Worm (Caenorhabditis elegans) whole organism, L4 larva: ENCODE data around the gene cng-1.
A peak's percentile ranks its signal among the peaks of the same experiment; 100 is the strongest.

ENCODE experiments used
- F44E2.7 ChIP-seq: fragments of 200-800 bp; sonication (Bioruptor generic); IDR thresholded peaks from 2 replicates; pipeline ENCODE4 v2.1.2; 2022; ENCODE audit warnings: missing genetic modification characterization, missing compliant biosample characterization
- R02D3.7 ChIP-seq: fragments of 150-350 bp; sonication (generic microtip); optimal IDR thresholded peaks from 3 replicates; lab custom pipeline; 2014; ENCODE audit warnings: missing biosample characterization, missing genetic modification characterization
- Y48G9A.11 ChIP-seq: fragments of 200-800 bp; sonication (Bioruptor generic); IDR thresholded peaks from 2 replicates; pipeline ENCODE4 v1.3.6; 2022; ENCODE audit warnings: missing genetic modification reagents, missing genetic modification characterization, missing compliant biosample characterization
- Y5F2A.4 ChIP-seq: fragments of 200-800 bp; sonication (Bioruptor generic); optimal IDR thresholded peaks from 2 replicates; lab custom pipeline; 2018; ENCODE audit warnings: mild to moderate bottlenecking, missing genetic modification characterization, missing compliant biosample characterization
- Y75B8A.6 ChIP-seq: fragments of 200-800 bp; sonication (Bioruptor generic); IDR thresholded peaks from 2 replicates; pipeline ENCODE4 v1.3.6; 2022; ENCODE audit warnings: missing genetic modification reagents, missing genetic modification characterization, missing compliant biosample characterization
- ZK337.2 ChIP-seq: fragments of 200-800 bp; sonication (Bioruptor generic); IDR thresholded peaks from 2 replicates; pipeline ENCODE4 v1.3.6; 2022; ENCODE audit warnings: missing genetic modification reagents, missing genetic modification characterization, missing compliant biosample characterization
- aha-1 ChIP-seq: fragments of 150-350 bp; peaks from one replicate; lab custom pipeline; 2014; ENCODE audit warnings: missing biosample characterization, missing genetic modification characterization
- aly-2 ChIP-seq: sonication (generic microtip); optimal IDR thresholded peaks from 2 replicates; lab custom pipeline; 2018; ENCODE audit warnings: missing biosample characterization, missing genetic modification characterization
- ama-1 ChIP-seq: fragments of 150-350 bp; optimal IDR thresholded peaks from 2 replicates; lab custom pipeline; 2014; ENCODE audit warnings: inconsistent platforms, mixed read lengths
- ceh-44 ChIP-seq: fragments of 200-800 bp; sonication (Bioruptor generic); IDR thresholded peaks from 2 replicates; pipeline ENCODE4 v1.3.6; 2022; ENCODE audit warnings: missing genetic modification reagents, missing genetic modification characterization, missing compliant biosample characterization
- ceh-82 ChIP-seq: sonication (generic microtip); optimal IDR thresholded peaks from 2 replicates; lab custom pipeline; 2017; ENCODE audit warnings: missing biosample characterization, missing genetic modification characterization
- dmd-6 ChIP-seq: fragments of 200-800 bp; sonication (Bioruptor generic); IDR thresholded peaks from 2 replicates; pipeline ENCODE4 v1.3.6; 2022; ENCODE audit warnings: missing genetic modification reagents, missing genetic modification characterization, missing compliant biosample characterization
- dmd-9 ChIP-seq: fragments of 200-800 bp; sonication (Bioruptor generic); IDR thresholded peaks from 2 replicates; pipeline ENCODE4 v1.3.6; 2022; ENCODE audit warnings: missing genetic modification reagents, missing genetic modification characterization, missing compliant biosample characterization
- dpl-1 ChIP-seq: fragments of 150-350 bp; optimal IDR thresholded peaks from 2 replicates; lab custom pipeline; 2014; ENCODE audit warnings: missing biosample characterization, missing genetic modification reagents, missing genetic modification characterization
- duxl-1 ChIP-seq: sonication (generic microtip); optimal IDR thresholded peaks from 2 replicates; lab custom pipeline; 2016; ENCODE audit warnings: mild to moderate bottlenecking, missing genetic modification characterization, moderate library complexity, missing compliant biosample characterization; ENCODE audit not compliant: poor library complexity
- dve-1 ChIP-seq: sonication (generic microtip); optimal IDR thresholded peaks from 2 replicates; lab custom pipeline; 2017; ENCODE audit warnings: antibody characterized with exemption, mild to moderate bottlenecking, missing genetic modification characterization, missing compliant biosample characterization; ENCODE audit not compliant: insufficient read depth
- egl-27 ChIP-seq: sonication (generic microtip); optimal IDR thresholded peaks from 3 replicates; lab custom pipeline; 2017; ENCODE audit warnings: missing biosample characterization, missing genetic modification reagents, missing genetic modification characterization
- fkh-10 ChIP-seq: fragments of 150-350 bp; optimal IDR thresholded peaks from 2 replicates; lab custom pipeline; 2014; ENCODE audit warnings: missing biosample characterization, missing genetic modification reagents, missing genetic modification characterization
- fos-1 ChIP-seq: fragments of 150-350 bp; optimal IDR thresholded peaks from 2 replicates; lab custom pipeline; 2014; ENCODE audit warnings: missing biosample characterization, missing genetic modification characterization
- hlh-30 ChIP-seq: sonication (generic microtip); optimal IDR thresholded peaks from 2 replicates; lab custom pipeline; 2017; ENCODE audit warnings: antibody characterized with exemption, mild to moderate bottlenecking, missing genetic modification characterization, missing compliant biosample characterization; ENCODE audit not compliant: insufficient read depth
- hmg-1.1 ChIP-seq: fragments of 200-800 bp; sonication (Bioruptor generic); IDR thresholded peaks from 2 replicates; pipeline ENCODE4 v1.3.6; 2022; ENCODE audit warnings: missing genetic modification reagents, missing genetic modification characterization, missing compliant biosample characterization
- jun-1 ChIP-seq: fragments of 150-350 bp; optimal IDR thresholded peaks from 2 replicates; lab custom pipeline; 2014; ENCODE audit warnings: missing biosample characterization, missing genetic modification reagents, missing genetic modification characterization
- lin-13 ChIP-seq: fragments of 150-350 bp; optimal IDR thresholded peaks from 2 replicates; lab custom pipeline; 2014; ENCODE audit warnings: missing biosample characterization, missing genetic modification reagents, missing genetic modification characterization
- lin-29 ChIP-seq: fragments of 200-800 bp; sonication (Bioruptor generic); IDR thresholded peaks from 2 replicates; pipeline ENCODE4 v1.3.6; 2022; ENCODE audit warnings: missing genetic modification reagents, missing genetic modification characterization, missing compliant biosample characterization
- lin-38 ChIP-seq: fragments of 200-800 bp; sonication (Bioruptor generic); IDR thresholded peaks from 2 replicates; pipeline ENCODE4 v1.3.6; 2022; ENCODE audit warnings: missing genetic modification reagents, missing genetic modification characterization, missing compliant biosample characterization
- lin-39 ChIP-seq: fragments of 150-350 bp; optimal IDR thresholded peaks from 2 replicates; lab custom pipeline; 2014; ENCODE audit warnings: missing biosample characterization, missing genetic modification reagents, missing genetic modification characterization
- lsy-2 ChIP-seq, 2 experiments: fragments of 150-350 bp in 1 of 2; sonication (generic microtip) in 1 of 2; optimal IDR thresholded peaks; 2 replicates each; lab custom pipeline; 2014 to 2017; ENCODE audit warnings: missing biosample characterization in 2 of 2, missing genetic modification characterization in 2 of 2
- mdt-29 ChIP-seq: fragments of 200-800 bp; sonication (Bioruptor generic); IDR thresholded peaks from 2 replicates; pipeline ENCODE4 v1.3.6; 2022; ENCODE audit warnings: missing genetic modification reagents, missing genetic modification characterization, missing compliant biosample characterization
- mep-1 ChIP-seq: fragments of 150-350 bp; sonication (generic microtip); optimal IDR thresholded peaks from 3 replicates; lab custom pipeline; 2014; ENCODE audit warnings: missing biosample characterization, missing genetic modification characterization
- mes-2 ChIP-seq: sonication (generic microtip); optimal IDR thresholded peaks from 2 replicates; lab custom pipeline; 2016; ENCODE audit warnings: missing genotype, mild to moderate bottlenecking, missing genetic modification characterization, missing compliant biosample characterization; ENCODE audit not compliant: poor library complexity, severe bottlenecking
- mxl-2 ChIP-seq: fragments of 200-800 bp; sonication (Bioruptor generic); conservative IDR thresholded peaks from 2 replicates; pipeline ENCODE4 v1.3.6; 2022; ENCODE audit warnings: missing genetic modification reagents, missing genetic modification characterization, missing compliant biosample characterization
- mxl-3 ChIP-seq: fragments of 200-800 bp; sonication (Bioruptor generic); optimal IDR thresholded peaks from 2 replicates; lab custom pipeline; 2018; ENCODE audit warnings: mild to moderate bottlenecking, missing genetic modification characterization, missing compliant biosample characterization
- nhr-237 ChIP-seq: sonication (generic microtip); optimal IDR thresholded peaks from 2 replicates; lab custom pipeline; 2017; ENCODE audit warnings: missing biosample characterization, missing genetic modification characterization
- nhr-28 ChIP-seq: fragments of 150-350 bp; optimal IDR thresholded peaks from 2 replicates; lab custom pipeline; 2014; ENCODE audit warnings: missing biosample characterization, missing genetic modification characterization
- nhr-41 ChIP-seq: fragments of 200-800 bp; sonication (Bioruptor generic); IDR thresholded peaks from 2 replicates; pipeline ENCODE4 v1.3.6; 2022; ENCODE audit warnings: missing genetic modification reagents, missing genetic modification characterization, missing compliant biosample characterization
- nhr-6 ChIP-seq: fragments of 150-350 bp; optimal IDR thresholded peaks from 2 replicates; lab custom pipeline; 2014; ENCODE audit warnings: missing biosample characterization, missing genetic modification characterization
- nhr-76 ChIP-seq: fragments of 150-350 bp; optimal IDR thresholded peaks from 2 replicates; lab custom pipeline; 2014; ENCODE audit warnings: missing biosample characterization, missing genetic modification characterization
- php-3 ChIP-seq: fragments of 200-800 bp; sonication (Bioruptor generic); IDR thresholded peaks from 2 replicates; pipeline ENCODE4 v1.3.6; 2022; ENCODE audit warnings: missing genetic modification reagents, missing genetic modification characterization, missing compliant biosample characterization
- pqm-1 ChIP-seq: sonication (generic microtip); optimal IDR thresholded peaks from 2 replicates; lab custom pipeline; 2017; ENCODE audit warnings: missing biosample characterization, missing genetic modification characterization
- saeg-2 ChIP-seq: fragments of 200-800 bp; sonication (Bioruptor generic); IDR thresholded peaks from 2 replicates; pipeline ENCODE4 v1.3.6; 2022; ENCODE audit warnings: missing genetic modification reagents, missing genetic modification characterization, missing compliant biosample characterization
- snpc-4 ChIP-seq: fragments of 150-350 bp; optimal IDR thresholded peaks from 2 replicates; lab custom pipeline; 2014; ENCODE audit warnings: missing biosample characterization, missing genetic modification characterization
- spr-1 ChIP-seq: sonication (generic microtip); optimal IDR thresholded peaks from 2 replicates; lab custom pipeline; 2016; ENCODE audit warnings: mild to moderate bottlenecking, missing genetic modification characterization, missing compliant biosample characterization
- spr-3 ChIP-seq: fragments of 200-800 bp; sonication (Bioruptor generic); optimal IDR thresholded peaks from 2 replicates; lab custom pipeline; 2018; ENCODE audit warnings: mild to moderate bottlenecking, missing genetic modification characterization, missing compliant biosample characterization
- tag-97 ChIP-seq: fragments of 200-800 bp; sonication (Bioruptor generic); IDR thresholded peaks from 2 replicates; pipeline ENCODE4 v1.3.6; 2022; ENCODE audit warnings: missing genetic modification characterization, missing compliant biosample characterization
- unc-130 ChIP-seq: sonication (generic microtip); optimal IDR thresholded peaks from 2 replicates; lab custom pipeline; 2016; ENCODE audit warnings: missing genetic modification reagents, missing genetic modification characterization, missing compliant biosample characterization
- unc-62 ChIP-seq, 3 experiments: fragments of 150-350 bp in 1 of 3; sonication (generic microtip); optimal IDR thresholded peaks in 2 of 3; peaks in 1 of 3; 1 replicate in 1 of 3; 2 replicates in 2 of 3; lab custom pipeline; 2014 to 2017; ENCODE audit warnings: missing biosample characterization in 3 of 3, missing genetic modification characterization in 3 of 3, missing genetic modification reagents in 3 of 3, missing genotype in 1 of 3
- zip-11 ChIP-seq: fragments of 200-800 bp; sonication (Bioruptor generic); IDR thresholded peaks from 2 replicates; pipeline ENCODE4 v1.3.6; 2022; ENCODE audit warnings: missing genetic modification characterization, missing compliant biosample characterization
- ztf-11 ChIP-seq: fragments of 150-350 bp; optimal IDR thresholded peaks from 2 replicates; lab custom pipeline; 2014; ENCODE audit warnings: missing biosample characterization, missing genetic modification characterization

The cng-1 gene

ce11 chrV:15013328-15013727 lies 17.9 kb downstream of the cng-1 start:
- no peak for TF ChIP-seq unc-62 (GFP tag; optimal IDR thresholded peaks at IDR 0.05 in 1 of 2; lab: Kevin White, UChicago)
- no peak for TF ChIP-seq unc-62 (tag; optimal IDR thresholded peaks at IDR 0.05; lab: Kevin White, UChicago)
- peak; percentile 90 for TF ChIP-seq aha-1 (tag; lab: Kevin White, UChicago)
- TF ChIP-seq aly-2, result no peak
- TF ChIP-seq saeg-2, result no peak
- no peak for TF ChIP-seq nhr-28 (tag; lab: Kevin White, UChicago)

ce11 chrV:15012542-15013301 lies 18.6 kb downstream of the cng-1 start:
- TF ChIP-seq egl-27 (tag; lab: Kevin White, UChicago) (no peak), lin-29 (GFP tag; lab: Robert Waterston, UW) (no peak), dve-1 (no peak), ama-1 (no peak), ZK337.2 (no peak), tag-97 (no peak), mes-2 (tag; lab: Kevin White, UChicago) (peak; percentile 26), spr-3 (GFP tag; lab: Kevin White, UChicago) (no peak), ceh-44 (0 out of 2 replicates have a peak, but pooled peaks have one; percentile 19), ztf-11 (tag; lab: Kevin White, UChicago) (no peak), php-3 (GFP tag; lab: Robert Waterston, UW) (no peak), Y48G9A.11 (GFP tag; lab: Robert Waterston, UW) (no peak), fos-1 (tag; lab: Kevin White, UChicago) (no peak), hlh-30 (peak; percentile 29), ceh-82 (tag; lab: Kevin White, UChicago) (no peak), lin-38 (peak; percentile 66), dmd-6 (GFP tag; lab: Robert Waterston, UW) (no peak; the same call in 1 of the 2 replicates), fkh-10 (no peak), unc-130 (GFP tag; lab: Kevin White, UChicago) (no peak), zip-11 (GFP tag; lab: Robert Waterston, UW) (no peak), mxl-2 (no peak), saeg-2 (no peak), snpc-4 (tag; lab: Kevin White, UChicago) (no peak), jun-1 (tag; lab: Kevin White, UChicago) (no peak), nhr-41 (GFP tag; lab: Robert Waterston, UW) (no peak), spr-1 (tag; lab: Kevin White, UChicago) (peak; percentile 21), Y75B8A.6 (GFP tag; lab: Robert Waterston, UW) (no peak), lsy-2 (tag; optimal IDR thresholded peaks at IDR 0.05; lab: Kevin White, UChicago) (no peak), lin-13 (GFP tag; lab: Kevin White, UChicago) (no peak), Y5F2A.4 (GFP tag; lab: Kevin White, UChicago) (no peak), lin-39 (tag; lab: Kevin White, UChicago) (no peak), R02D3.7 (tag; lab: Kevin White, UChicago) (no peak), dmd-9 (GFP tag; lab: Robert Waterston, UW) (no peak), nhr-237 (tag; lab: Kevin White, UChicago) (no peak), mep-1 (tag; lab: Kevin White, UChicago) (no peak), nhr-76 (tag; lab: Kevin White, UChicago) (no peak), mxl-3 (no peak), mdt-29 (GFP tag; lab: Robert Waterston, UW) (no peak; the same call in 1 of the 2 replicates), nhr-28 (tag; lab: Kevin White, UChicago) (no peak), dpl-1 (GFP tag; lab: Kevin White, UChicago) (no peak), F44E2.7 (GFP tag; lab: Robert Waterston, UW) (no peak), nhr-6 (tag; lab: Kevin White, UChicago) (no peak), pqm-1 (tag; lab: Kevin White, UChicago) (no peak), hmg-1.1 (GFP tag; lab: Robert Waterston, UW) (peak; percentile 17; the same call in 1 of the 2 replicates), duxl-1 (no peak)
